Worm (Caenorhabditis elegans): ENCODE measurements around the gene srh-139.

Gene srh-139

ce11 chrV:16467840-16468239 is 15.9 kb upstream of the srh-139 start, which contains the start of gene sru-44:
Gene sru-44, minus strand, starts transcription at chrV:16467940.
- TF ChIP-seq nhr-76 (tag; optimal IDR thresholded peaks at IDR 0.05) = no peak
- TF ChIP-seq egl-5 (tag; optimal IDR thresholded peaks at IDR 0.05) = no peak
- TF ChIP-seq fos-1 (tag; optimal IDR thresholded peaks at IDR 0.05) = no peak
- TF ChIP-seq ztf-4 (tag; optimal IDR thresholded peaks at IDR 0.05) = no peak
- TF ChIP-seq nhr-237 (tag; optimal IDR thresholded peaks at IDR 0.05) = no peak
- TF ChIP-seq ceh-28 (tag; optimal IDR thresholded peaks at IDR 0.05) = no peak
- TF ChIP-seq eor-1 (tag; optimal IDR thresholded peaks at IDR 0.05) = no peak
- no peak for TF ChIP-seq snpc-4 (tag; optimal IDR thresholded peaks at IDR 0.05)
- TF ChIP-seq ztf-11 (tag; optimal IDR thresholded peaks at IDR 0.05) = no peak
- TF ChIP-seq daf-12 (tag; optimal IDR thresholded peaks at IDR 0.05) = no peak
- TF ChIP-seq nhr-25 (tag; optimal IDR thresholded peaks at IDR 0.05) = no peak
- TF ChIP-seq nhr-77 (tag; optimal IDR thresholded peaks at IDR 0.05) = no peak
- TF ChIP-seq fkh-10 (GFP tag; optimal IDR thresholded peaks at IDR 0.05) = no peak
- no peak for TF ChIP-seq ceh-82 (tag; optimal IDR thresholded peaks at IDR 0.05)

DNA sequence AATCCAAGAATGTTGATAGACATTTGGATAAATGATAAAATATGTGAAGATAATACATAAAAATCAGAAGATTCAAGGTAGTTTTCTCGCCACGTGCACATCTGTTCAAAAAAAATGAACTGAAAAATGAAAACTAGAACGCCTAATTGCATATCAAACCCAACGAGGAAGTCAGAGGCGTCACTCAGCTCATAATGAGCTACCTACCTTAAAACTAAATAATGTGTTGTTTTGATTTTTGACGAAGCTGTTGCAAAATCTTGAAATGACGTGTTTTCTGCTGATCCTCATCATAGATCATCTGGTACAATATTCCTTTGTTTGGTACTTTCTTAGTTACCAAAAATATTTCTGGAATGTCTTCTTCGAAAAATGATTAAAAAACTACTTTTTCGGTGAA is 12.9 kb upstream of the srh-139 start, which contains the start of gene srh-138:
srh-138 (minus strand) TSS at position 101 of the 400 bp plus-strand sequence.
- no peak for TF ChIP-seq fos-1 (tag; optimal IDR thresholded peaks at IDR 0.05)

- TF ChIP-seq ceh-82 (tag; optimal IDR thresholded peaks at IDR 0.05) (no peak), nhr-67 (tag; optimal IDR thresholded peaks at IDR 0.05) (no peak)
Measured at ce11 chrV:16471995-16472563, 11.7 kb upstream of the srh-139 start, which contains the start of gene srw-35. Gene srw-35, plus strand, starts transcription at chrV:16472513.

DNA sequence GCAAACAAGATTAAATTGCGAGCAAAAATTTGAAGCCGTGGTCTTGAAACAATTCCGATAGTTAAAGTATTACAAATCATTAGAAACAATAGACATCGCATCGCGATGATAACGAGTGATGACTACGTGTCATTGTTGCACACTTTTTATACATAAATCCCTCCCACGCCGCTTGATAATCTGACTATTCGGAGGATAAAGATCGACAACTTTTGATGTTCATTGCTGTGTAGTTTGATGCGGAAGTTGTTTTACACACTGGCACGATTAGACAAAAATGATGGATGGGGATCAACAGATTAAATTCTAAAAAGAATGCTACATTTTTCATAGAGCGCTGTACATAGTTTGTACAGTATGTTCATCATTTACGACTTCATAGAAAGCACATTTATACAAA is 4.5 kb upstream of the srh-139 start, which contains the start of gene T08G3.11:
T08G3.11 (minus strand) TSS at position 101 of the 400 bp plus-strand sequence.
- TF ChIP-seq nhr-25 (tag; optimal IDR thresholded peaks at IDR 0.05) (no peak), mml-1 (tag; optimal IDR thresholded peaks at IDR 0.05) (no peak), fkh-10 (GFP tag; optimal IDR thresholded peaks at IDR 0.05) (no peak), lin-15B (tag; optimal IDR thresholded peaks at IDR 0.05) (no peak), mdl-1 (tag; optimal IDR thresholded peaks at IDR 0.05) (no peak), elt-1 (tag; optimal IDR thresholded peaks at IDR 0.05) (no peak), nhr-11 (tag; optimal IDR thresholded peaks at IDR 0.05) (no peak), ceh-9 (tag; optimal IDR thresholded peaks at IDR 0.05) (no peak), ceh-16 (tag; optimal IDR thresholded peaks at IDR 0.05) (no peak), ztf-11 (tag; optimal IDR thresholded peaks at IDR 0.05) (no peak), lin-39 (tag; optimal IDR thresholded peaks at IDR 0.05) (no peak)

DNA sequence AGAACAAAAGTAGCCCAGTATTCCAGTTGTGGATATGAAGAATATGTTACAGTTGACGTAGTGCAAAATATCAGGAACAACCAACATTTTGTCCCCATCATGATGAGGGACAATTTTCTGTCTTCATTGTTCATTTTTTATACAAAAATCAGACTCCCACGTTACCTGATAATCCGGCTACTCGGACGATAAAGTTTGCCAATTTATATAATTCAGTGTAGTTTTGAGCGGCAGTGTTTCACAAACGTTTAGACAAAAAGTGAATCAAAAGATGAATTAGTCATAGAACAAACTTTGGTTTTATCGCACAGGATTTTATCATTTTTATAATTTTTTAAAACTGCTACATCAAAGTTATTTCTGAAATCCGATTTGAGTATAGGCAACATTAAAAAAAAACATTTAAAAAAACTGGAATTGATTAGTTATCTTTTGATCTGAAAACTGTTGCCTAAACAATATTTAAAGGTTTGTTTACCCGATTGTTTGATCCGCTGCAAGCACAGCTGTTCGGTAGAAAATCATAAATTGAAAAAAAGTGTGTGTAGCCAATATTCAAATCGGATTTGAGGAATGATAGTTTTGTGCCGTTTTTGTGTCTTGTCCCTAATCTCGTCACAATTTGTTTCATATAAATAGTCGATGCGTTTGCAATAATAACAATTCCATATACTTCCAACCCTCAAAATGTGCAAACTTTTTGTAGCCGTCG is 2.7 kb upstream of the srh-139 start, which contains the start of the genes F57E7.4 and spig-6:
F57E7.4 (minus strand) TSS at position 101 of the 712 bp plus-strand sequence.
spig-6 (plus strand) TSS at position 662 of the 712 bp plus-strand sequence.
- TF ChIP-seq skn-1 (tag; optimal IDR thresholded peaks at IDR 0.05) = no peak

DNA sequence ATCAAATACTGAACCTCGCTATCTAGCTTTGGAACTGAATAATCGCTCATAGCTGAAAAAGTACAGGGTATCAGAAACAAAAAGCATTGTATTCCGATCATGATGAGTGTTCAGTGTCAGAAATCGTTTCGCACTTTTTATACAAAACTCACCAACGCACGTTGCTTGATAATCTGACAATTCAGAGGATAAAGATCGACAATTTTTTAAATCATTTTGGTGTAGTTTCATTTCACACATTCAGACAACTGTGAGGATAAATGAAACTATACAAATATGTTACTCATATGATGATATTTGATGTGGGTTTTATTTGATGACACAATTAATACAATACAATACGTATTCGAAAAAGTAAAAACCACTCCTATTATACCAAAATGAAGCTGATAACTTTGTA is 737 bp upstream of the srh-139 start, which contains the start of gene F57E7.2:
F57E7.2 (minus strand) TSS at position 101 of the 400 bp plus-strand sequence.
- TF ChIP-seq tbx-2 (tag; optimal IDR thresholded peaks at IDR 0.05) = no peak
- no peak for TF ChIP-seq nhr-43 (tag; optimal IDR thresholded peaks at IDR 0.05; ENCODE audit: poor library complexity, severe bottlenecking)
- no peak for TF ChIP-seq nhr-12 (tag; optimal IDR thresholded peaks at IDR 0.05)
- TF ChIP-seq lsy-12 (tag; optimal IDR thresholded peaks at IDR 0.05) = no peak
- no peak for TF ChIP-seq nhr-25 (tag; optimal IDR thresholded peaks at IDR 0.05)
- TF ChIP-seq ceh-16 (tag; optimal IDR thresholded peaks at IDR 0.05) = no peak
- TF ChIP-seq nhr-77 (tag; optimal IDR thresholded peaks at IDR 0.05) = no peak
- TF ChIP-seq daf-12 (tag; optimal IDR thresholded peaks at IDR 0.05) = no peak
- no peak for TF ChIP-seq eor-1 (tag; optimal IDR thresholded peaks at IDR 0.05)
- no peak for TF ChIP-seq nhr-67 (tag; optimal IDR thresholded peaks at IDR 0.05)
- TF ChIP-seq nhr-23 (tag; optimal IDR thresholded peaks at IDR 0.05) = no peak
- no peak for TF ChIP-seq elt-3 (tag; optimal IDR thresholded peaks at IDR 0.05)
- no peak for TF ChIP-seq unc-39 (tag; optimal IDR thresholded peaks at IDR 0.05)
- no peak for TF ChIP-seq nhr-237 (tag; optimal IDR thresholded peaks at IDR 0.05)
- TF ChIP-seq egl-5 (tag; optimal IDR thresholded peaks at IDR 0.05) = no peak

Measured in whole organism, L3 larva.